Fruit fly (Drosophila melanogaster): ENCODE measurements around the gene AdamTS-A.

Gene AdamTS-A

dm6 chr3R:15408131-15408731 is 67.8 kb downstream of the AdamTS-A start, which contains the start of gene Atx2 (continued):
- peak; percentile 53 for TF ChIP-seq CG9609 (GFP tag; optimal IDR thresholded peaks at IDR 0.05)
- TF ChIP-seq CG6813 (GFP tag; optimal IDR thresholded peaks at IDR 0.05) = peak; percentile 20
- 0 out of 2 replicates have a peak, but pooled peaks have one; percentile 21 for TF ChIP-seq ara (GFP tag; IDR thresholded peaks at IDR 0.05)
- TF ChIP-seq CG13894 (tag; optimal IDR thresholded peaks at IDR 0.05) = no peak
- peak; percentile 93 for TF ChIP-seq bbx (GFP tag; IDR thresholded peaks at IDR 0.05; ENCODE audit: partially characterized antibody)
- TF ChIP-seq zfh2 (GFP tag; optimal IDR thresholded peaks at IDR 0.05) = peak; percentile 74
- TF ChIP-seq CG7786 (GFP tag; optimal IDR thresholded peaks at IDR 0.05) = peak; percentile 8
- TF ChIP-seq wek (GFP tag; optimal IDR thresholded peaks at IDR 0.05) = peak; percentile 13
- TF ChIP-seq al (GFP tag; IDR thresholded peaks at IDR 0.05) = peak; percentile 31; the same call in 1 of the 2 replicates
- peak; percentile 81 for TF ChIP-seq ftz-f1 (GFP tag; optimal IDR thresholded peaks at IDR 0.05)
- TF ChIP-seq CG9437 (GFP tag; optimal IDR thresholded peaks at IDR 0.05) = peak; percentile 27
- peak; percentile 29; the same call in 1 of the 2 replicates for TF ChIP-seq Atf6 (GFP tag; IDR thresholded peaks at IDR 0.05)
- peak; percentile 92 for TF ChIP-seq sna (GFP tag; IDR thresholded peaks at IDR 0.05; ENCODE audit: partially characterized antibody)
- TF ChIP-seq hb (GFP tag; IDR thresholded peaks at IDR 0.05; ENCODE audit: partially characterized antibody) = peak; percentile 95
- peak; percentile 86 for TF ChIP-seq CG13624 (GFP tag; optimal IDR thresholded peaks at IDR 0.05)
- TF ChIP-seq CG43689 (GFP tag; IDR thresholded peaks at IDR 0.05) = no peak
- TF ChIP-seq zen (tag; optimal IDR thresholded peaks at IDR 0.05) = peak; percentile 48
- 0 out of 2 replicates have a peak, but pooled peaks have one; percentile 43 for TF ChIP-seq CG17328 (GFP tag; IDR thresholded peaks at IDR 0.05)
- peak; percentile 30 for TF ChIP-seq sug (tag; optimal IDR thresholded peaks at IDR 0.05)
- no peak for TF ChIP-seq Ada2b (GFP tag; IDR thresholded peaks at IDR 0.05)
- peak; percentile 38 for TF ChIP-seq Xrp1 (GFP tag; IDR thresholded peaks at IDR 0.05)
- no peak for TF ChIP-seq Ptx1 (GFP tag; IDR thresholded peaks at IDR 0.05)
- no peak for TF ChIP-seq CG17385 (GFP tag; optimal IDR thresholded peaks at IDR 0.05)
- no peak for TF ChIP-seq Elba2 (GFP tag; optimal IDR thresholded peaks at IDR 0.05)

- TF ChIP-seq E2f1 (GFP tag; IDR thresholded peaks at IDR 0.05) (no peak), zfh1 (GFP tag; IDR thresholded peaks at IDR 0.05) (0 out of 3 replicates have a peak, but pooled peaks have one; percentile 33), vnd (GFP tag; IDR thresholded peaks at IDR 0.05; ENCODE audit: partially characterized antibody) (0 out of 3 replicates have a peak, but pooled peaks have one; percentile 15), Doc3 (GFP tag; IDR thresholded peaks at IDR 0.05; ENCODE audit: partially characterized antibody) (0 out of 3 replicates have a peak, but pooled peaks have one; percentile 19), tna (GFP tag; IDR thresholded peaks at IDR 0.05; ENCODE audit: partially characterized antibody) (0 out of 2 replicates have a peak, but pooled peaks have one; percentile 45), tgo (GFP tag; IDR thresholded peaks at IDR 0.05) (no peak), grau (tag; optimal IDR thresholded peaks at IDR 0.05) (no peak), trem (tag; optimal IDR thresholded peaks at IDR 0.05) (no peak), CG13296 (GFP tag; optimal IDR thresholded peaks at IDR 0.05) (no peak), HmgD (GFP tag; optimal IDR thresholded peaks at IDR 0.05) (peak; percentile 12), CG3281 (GFP tag; optimal IDR thresholded peaks at IDR 0.05) (peak; percentile 21), CG6791 (GFP tag; IDR thresholded peaks at IDR 0.05; ENCODE audit: partially characterized antibody) (peak; percentile 14; the same call in 1 of the 3 replicates), CG10543 (GFP tag; optimal IDR thresholded peaks at IDR 0.05) (peak; percentile 2), H15 (GFP tag; IDR thresholded peaks at IDR 0.05) (0 out of 3 replicates have a peak, but pooled peaks have one; percentile 31), CG31365 (tag; optimal IDR thresholded peaks at IDR 0.05) (no peak), sens (GFP tag) (no peak), Jarid2 (GFP tag; optimal IDR thresholded peaks at IDR 0.05) (peak; percentile 16), jigr1 (GFP tag; IDR thresholded peaks at IDR 0.05) (no peak), CG10959 (GFP tag; IDR thresholded peaks at IDR 0.05) (0 out of 2 replicates have a peak, but pooled peaks have one; percentile 40), Hr39 (optimal IDR thresholded peaks at IDR 0.05) (no peak), Nf-YA (GFP tag; IDR thresholded peaks at IDR 0.05) (0 out of 2 replicates have a peak, but pooled peaks have one; percentile 11), CG11456 (GFP tag; IDR thresholded peaks at IDR 0.05) (no peak), CG3163 (GFP tag; optimal IDR thresholded peaks at IDR 0.05) (no peak)
Observed at dm6 chr3R:15407020-15407501, 68.9 kb downstream of the AdamTS-A start, which contains the start of gene CG6125. Gene CG6125 (minus strand): TSS chr3R:15407070.

All from whole organism, embryonic.